Worm (Caenorhabditis elegans): ENCODE data around the gene scav-4.

DNA sequence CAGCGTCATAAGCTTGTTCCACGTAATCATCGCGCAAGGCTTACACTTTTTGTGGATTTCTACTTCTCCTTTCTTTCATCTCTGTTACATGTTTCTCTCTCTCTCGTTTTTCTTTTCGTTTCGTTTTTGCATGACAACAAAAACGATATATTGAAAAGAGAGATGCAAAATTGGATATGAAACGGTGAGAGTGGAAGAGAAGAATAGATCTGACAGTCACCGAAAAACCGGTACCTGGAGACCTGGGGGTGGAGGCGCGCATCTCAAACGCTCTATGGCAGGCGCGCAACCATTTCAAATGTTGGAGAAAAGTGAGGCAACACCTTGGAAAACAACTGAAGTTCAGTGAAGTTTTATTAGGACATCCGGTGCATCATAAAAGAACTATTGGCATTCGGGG is 28.1 kb downstream of the scav-4 start:
- TF ChIP-seq W03F9.2 (tag; optimal IDR thresholded peaks at IDR 0.05): no peak
- no peak for TF ChIP-seq dao-5 (tag; optimal IDR thresholded peaks at IDR 0.05)
- no peak for TF ChIP-seq him-1 (tag; optimal IDR thresholded peaks at IDR 0.05)

Measured in whole organism, L4/young adult.